Fruit fly (Drosophila melanogaster) whole organism, embryonic: ENCODE data around the gene CG12728.

Source experiments
- ATbp ChIP-seq: fragments of 200-800 bp; sonication (Bioruptor generic); optimal IDR thresholded peaks from 2 replicates; lab custom pipeline; 2017; ENCODE audit warnings: missing biosample characterization, mild to moderate bottlenecking, missing genetic modification characterization, missing genetic modification reagents
- Atf6 ChIP-seq: fragments of 200-800 bp; sonication (Bioruptor generic); IDR thresholded peaks from 2 replicates; pipeline ENCODE4 v1.3.6; 2022; ENCODE audit warnings: missing biosample characterization, missing genetic modification characterization
- B-H2 ChIP-seq: fragments of 200-800 bp; sonication (Bioruptor generic); optimal IDR thresholded peaks from 2 replicates; lab custom pipeline; 2018; ENCODE audit warnings: missing biosample characterization, mild to moderate bottlenecking, missing genetic modification characterization
- CG10147 ChIP-seq: fragments of 200-800 bp; sonication (Bioruptor generic); optimal IDR thresholded peaks from 2 replicates; lab custom pipeline; 2019; ENCODE audit warnings: missing biosample characterization, mild to moderate bottlenecking, missing genetic modification characterization, moderate library complexity
- CG12391 ChIP-seq: fragments of 200-800 bp; sonication (Bioruptor generic); optimal IDR thresholded peaks from 3 replicates; lab custom pipeline; 2018; ENCODE audit warnings: missing biosample characterization, mild to moderate bottlenecking, missing genetic modification characterization, moderate library complexity
- CG12942 ChIP-seq: fragments of 200-800 bp; sonication (Bioruptor generic); optimal IDR thresholded peaks from 3 replicates; lab custom pipeline; 2016; ENCODE audit warnings: missing biosample characterization, missing genetic modification characterization
- CG13296 ChIP-seq: fragments of 200-800 bp; sonication (Bioruptor generic); optimal IDR thresholded peaks from 3 replicates; lab custom pipeline; 2018; ENCODE audit warnings: missing biosample characterization, mild to moderate bottlenecking, missing genetic modification characterization
- CG14710 ChIP-seq: fragments of 200-800 bp; sonication (Bioruptor generic); optimal IDR thresholded peaks from 3 replicates; lab custom pipeline; 2019; ENCODE audit warnings: missing biosample characterization, mild to moderate bottlenecking, missing genetic modification characterization, moderate library complexity
- CG17385 ChIP-seq: fragments of 200-800 bp; sonication (Bioruptor generic); optimal IDR thresholded peaks from 3 replicates; lab custom pipeline; 2018; ENCODE audit warnings: missing biosample characterization, mild to moderate bottlenecking, missing genetic modification characterization
- CG18764 ChIP-seq: fragments of 200-800 bp; sonication (Bioruptor generic); optimal IDR thresholded peaks from 3 replicates; lab custom pipeline; 2016; ENCODE audit warnings: missing biosample characterization, missing genetic modification characterization
- CG30431 ChIP-seq: fragments of 200-800 bp; sonication (Bioruptor generic); optimal IDR thresholded peaks from 2 replicates; lab custom pipeline; 2017; ENCODE audit warnings: missing biosample characterization, missing genetic modification characterization
- CG31224 ChIP-seq: fragments of 200-800 bp; sonication (Bioruptor generic); IDR thresholded peaks from 2 replicates; pipeline ENCODE4 v1.3.6; 2022; ENCODE audit warnings: missing biosample characterization, missing genetic modification characterization
- CG3726 ChIP-seq: fragments of 200-800 bp; sonication (Bioruptor generic); IDR thresholded peaks from 3 replicates; pipeline ENCODE4, ENCODE4 v1.3.6; 2022; ENCODE audit warnings: missing biosample characterization, missing genetic modification characterization
- CG3838 ChIP-seq: fragments of 200-800 bp; sonication (Bioruptor generic); optimal IDR thresholded peaks from 3 replicates; lab custom pipeline; 2016; ENCODE audit warnings: missing biosample characterization, missing genetic modification characterization
- CG6765 ChIP-seq: fragments of 200-800 bp; sonication (Bioruptor generic); optimal IDR thresholded peaks from 3 replicates; lab custom pipeline; 2017; ENCODE audit warnings: missing biosample characterization, mild to moderate bottlenecking, missing genetic modification characterization
- CG8359 ChIP-seq: fragments of 200-800 bp; sonication (Bioruptor generic); optimal IDR thresholded peaks from 2 replicates; lab custom pipeline; 2017; ENCODE audit warnings: missing biosample characterization, mild to moderate bottlenecking, missing genetic modification characterization, borderline replicate concordance
- CG8478 ChIP-seq: fragments of >200 bp; optimal IDR thresholded peaks from 2 replicates; lab custom pipeline; 2018
- Dip3 ChIP-seq: fragments of 200-800 bp; sonication (Bioruptor generic); optimal IDR thresholded peaks from 3 replicates; lab custom pipeline; 2016; ENCODE audit warnings: missing biosample characterization, missing genetic modification characterization
- E2f2 ChIP-seq: fragments of 200-800 bp; sonication (Bioruptor generic); IDR thresholded peaks from 2 replicates; pipeline ENCODE4 v1.3.6; 2022; ENCODE audit warnings: missing biosample characterization, missing genetic modification characterization
- H2.0 ChIP-seq: fragments of 200-800 bp; sonication (Bioruptor generic); IDR thresholded peaks from 2 replicates; pipeline ENCODE4 v1.3.6; 2022; ENCODE audit warnings: missing biosample characterization, missing genetic modification characterization
- Mad ChIP-seq: fragments of 200-800 bp; sonication (Bioruptor generic); optimal IDR thresholded peaks from 2 replicates; lab custom pipeline; 2016; ENCODE audit warnings: missing biosample characterization, missing genetic modification characterization
- Nf-YC ChIP-seq: fragments of 200-800 bp; optimal IDR thresholded peaks from 3 replicates; lab custom pipeline; 2019; ENCODE audit warnings: missing biosample characterization, mild to moderate bottlenecking, missing genetic modification characterization, moderate library complexity
- Poxn ChIP-seq: fragments of 200-800 bp; sonication (Bioruptor generic); IDR thresholded peaks from 2 replicates; pipeline ENCODE4 v1.3.6; 2022; ENCODE audit warnings: missing biosample characterization, missing genetic modification characterization
- Tbp ChIP-seq: fragments of >200 bp; optimal IDR thresholded peaks from 2 replicates; lab custom pipeline; 2018; ENCODE audit warnings: missing biosample characterization, missing genetic modification characterization
- amos ChIP-seq: fragments of 200-800 bp; sonication (Bioruptor generic); IDR thresholded peaks from 2 replicates; pipeline ENCODE4 v1.3.6; 2022; ENCODE audit warnings: missing biosample characterization, missing genetic modification characterization; ENCODE audit not compliant: partially characterized antibody
- bab2 ChIP-seq: fragments of 200-800 bp; sonication (Bioruptor generic); optimal IDR thresholded peaks from 2 replicates; lab custom pipeline; 2016; ENCODE audit warnings: missing biosample characterization, missing genetic modification characterization
- bbx ChIP-seq: fragments of 200-800 bp; sonication (Bioruptor generic); IDR thresholded peaks from 2 replicates; pipeline ENCODE4 v1.3.6; 2022; ENCODE audit warnings: missing biosample characterization, missing genetic modification characterization; ENCODE audit not compliant: partially characterized antibody
- bsh ChIP-seq, 2 experiments: fragments of 200-800 bp; sonication (Bioruptor generic); optimal IDR thresholded peaks; 2 replicates each; lab custom pipeline; 2017 to 2018; ENCODE audit warnings: mild to moderate bottlenecking in 2 of 2, missing biosample characterization in 2 of 2, missing genetic modification characterization in 2 of 2, moderate library complexity in 1 of 2
- cg ChIP-seq: fragments of 200-800 bp; sonication (Bioruptor generic); optimal IDR thresholded peaks from 3 replicates; lab custom pipeline; 2019; ENCODE audit warnings: missing biosample characterization, mild to moderate bottlenecking, missing genetic modification characterization, moderate library complexity
- dati ChIP-seq: fragments of 200-800 bp; sonication (Bioruptor generic); IDR thresholded peaks from 2 replicates; pipeline ENCODE4 v1.3.6; 2022; ENCODE audit warnings: missing biosample characterization, missing genetic modification characterization
- disco-r ChIP-seq: fragments of 200-800 bp; sonication (Bioruptor generic); optimal IDR thresholded peaks from 2 replicates; lab custom pipeline; 2016; ENCODE audit warnings: missing biosample characterization, missing genetic modification characterization
- dm ChIP-seq: fragments of 200-800 bp; sonication (Bioruptor generic); optimal IDR thresholded peaks from 3 replicates; lab custom pipeline; 2016; ENCODE audit warnings: missing biosample characterization, missing genetic modification characterization
- dpn ChIP-seq, 2 experiments: fragments of 200-800 bp; sonication (Bioruptor generic); optimal IDR thresholded peaks; 3 replicates each; lab custom pipeline; 2016; ENCODE audit warnings: missing biosample characterization in 2 of 2, missing genetic modification characterization in 2 of 2
- gce ChIP-seq: fragments of 200-800 bp; sonication (Bioruptor generic); IDR thresholded peaks from 3 replicates; pipeline ENCODE4 v1.3.6; 2022; ENCODE audit warnings: missing biosample characterization, missing genetic modification characterization
- hbn ChIP-seq: fragments of 200-800 bp; sonication (Bioruptor generic); IDR thresholded peaks from 2 replicates; pipeline ENCODE4 v1.3.6; 2022; ENCODE audit warnings: missing biosample characterization, missing genetic modification characterization; ENCODE audit not compliant: partially characterized antibody
- ind ChIP-seq: fragments of 200-800 bp; sonication (Bioruptor generic); optimal IDR thresholded peaks from 3 replicates; lab custom pipeline; 2016; ENCODE audit warnings: missing biosample characterization, missing genetic modification characterization
- kni ChIP-seq: fragments of 200-800 bp; sonication (Bioruptor generic); optimal IDR thresholded peaks from 3 replicates; lab custom pipeline; 2017; ENCODE audit warnings: mild to moderate bottlenecking, missing biosample characterization, missing genetic modification reagents, missing genetic modification characterization
- lab ChIP-seq: fragments of 200-800 bp; sonication (Bioruptor generic); optimal IDR thresholded peaks from 3 replicates; lab custom pipeline; 2017; ENCODE audit warnings: missing biosample characterization, missing genetic modification characterization, mild to moderate bottlenecking, moderate library complexity, missing genetic modification reagents
- odd ChIP-seq: fragments of 200-800 bp; sonication (Bioruptor generic); optimal IDR thresholded peaks from 2 replicates; lab custom pipeline; 2017; ENCODE audit warnings: missing biosample characterization, mild to moderate bottlenecking, missing genetic modification characterization
- peb ChIP-seq: fragments of 200-800 bp; sonication (Bioruptor generic); IDR thresholded peaks from 2 replicates; pipeline ENCODE4 v1.3.6; 2022; ENCODE audit warnings: missing biosample characterization, missing genetic modification characterization
- pita ChIP-seq: fragments of 200-800 bp; sonication (Bioruptor generic); optimal IDR thresholded peaks from 2 replicates; lab custom pipeline; 2017; ENCODE audit warnings: missing biosample characterization, mild to moderate bottlenecking, missing genetic modification characterization
- prd ChIP-seq, 3 experiments: fragments of >200 bp in 2 of 3; fragments of 200-800 bp in 1 of 3; sonication (Bioruptor generic) in 1 of 3; optimal IDR thresholded peaks in 2 of 3; IDR thresholded peaks in 1 of 3; 2 replicates in 2 of 3; 3 replicates in 1 of 3; pipeline versions ENCODE4 v1.3.6 to Lab custom; 2017 to 2022; ENCODE audit warnings: missing biosample characterization in 1 of 3, missing genetic modification characterization in 1 of 3
- psq ChIP-seq: fragments of 200-800 bp; sonication (Bioruptor generic); optimal IDR thresholded peaks from 2 replicates; lab custom pipeline; 2017; ENCODE audit warnings: missing biosample characterization, missing genetic modification characterization
- pum ChIP-seq: fragments of 200-800 bp; sonication (Bioruptor generic); optimal IDR thresholded peaks from 2 replicates; lab custom pipeline; 2016; ENCODE audit warnings: missing biosample characterization, missing genetic modification characterization
- sens ChIP-seq: fragments of 200-800 bp; sonication (Bioruptor generic); peaks from one replicate; lab custom pipeline; 2016; ENCODE audit warnings: missing biosample characterization, missing genetic modification characterization
- tna ChIP-seq: fragments of 200-800 bp; sonication (Bioruptor generic); IDR thresholded peaks from 2 replicates; pipeline ENCODE4 v1.3.6; 2022; ENCODE audit warnings: missing biosample characterization, missing genetic modification characterization; ENCODE audit not compliant: partially characterized antibody
- ttk ChIP-seq: fragments of 200-800 bp; sonication (Bioruptor generic); IDR thresholded peaks from 2 replicates; pipeline ENCODE4 v2.1.2; 2022; ENCODE audit warnings: missing biosample characterization, missing genetic modification characterization
- tx ChIP-seq: fragments of 200-800 bp; sonication (Bioruptor generic); optimal IDR thresholded peaks from 2 replicates; lab custom pipeline; 2016; ENCODE audit warnings: missing biosample characterization, missing genetic modification characterization
- z ChIP-seq: fragments of 200-800 bp; sonication (Bioruptor generic); IDR thresholded peaks from 3 replicates; pipeline ENCODE4 v1.3.6; 2022; ENCODE audit warnings: missing biosample characterization, missing genetic modification characterization

CG12728 gene

DNA sequence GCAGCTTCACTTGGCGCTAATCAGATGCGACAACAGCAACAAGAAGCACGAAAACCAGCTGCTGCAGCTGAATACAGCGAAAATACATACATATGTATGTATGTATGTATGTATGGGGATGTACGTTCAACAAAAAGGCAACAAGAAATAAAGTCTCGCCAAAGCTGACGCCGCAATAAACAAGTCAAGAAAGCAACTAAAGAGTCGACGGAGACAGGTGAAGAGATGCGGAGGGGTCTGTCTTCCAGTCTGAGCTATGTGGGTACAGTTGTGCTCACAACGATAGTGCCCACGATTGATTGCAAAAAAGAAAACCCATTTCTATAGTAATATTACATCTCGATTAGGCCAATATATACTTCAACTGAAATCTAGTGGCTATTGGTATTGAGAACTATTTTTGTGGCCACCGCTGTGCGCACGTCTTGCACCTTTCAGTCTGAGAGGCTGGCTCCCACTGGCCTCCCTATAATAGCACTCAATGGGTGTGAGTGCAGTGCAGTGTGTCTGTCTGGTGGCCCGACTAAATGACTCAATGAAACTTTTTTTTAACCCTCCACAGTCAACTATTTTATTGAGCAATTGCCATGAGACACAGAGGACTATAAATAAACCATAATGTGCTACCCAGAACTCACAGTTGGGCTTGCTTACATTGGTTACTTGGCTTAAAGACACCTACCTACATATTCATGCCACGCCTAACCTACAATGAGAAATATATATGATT lies 46.4 kb upstream of the CG12728 start (continued):
- TF ChIP-seq CG30431 (GFP tag; lab: Kevin White, UChicago), result peak; percentile 85
- peak; percentile 82 for TF ChIP-seq CG14710
- TF ChIP-seq dati (GFP tag; lab: Robert Waterston, UW), result peak; percentile 94
- TF ChIP-seq dpn (GFP tag; optimal IDR thresholded peaks at IDR 0.05; lab: Kevin White, UChicago), result peak; percentile 88 to 93
- TF ChIP-seq H2.0 (GFP tag; lab: Robert Waterston, UW), result peak; percentile 89
- peak; percentile 70 for TF ChIP-seq Dip3 (GFP tag; lab: Kevin White, UChicago)
- TF ChIP-seq prd (optimal IDR thresholded peaks at IDR 0.05; lab: Kevin White, UChicago), result no peak
- peak; percentile 92 for TF ChIP-seq prd (GFP tag; IDR thresholded peaks at IDR 0.05; lab: Robert Waterston, UW)
- peak; percentile 81 for TF ChIP-seq Atf6 (GFP tag; lab: Robert Waterston, UW)
- TF ChIP-seq disco-r (GFP tag; lab: Kevin White, UChicago), result peak; percentile 80
- TF ChIP-seq CG18764 (GFP tag; lab: Kevin White, UChicago), result peak; percentile 82
- TF ChIP-seq Nf-YC (tag; lab: Kevin White, UChicago), result peak; percentile 48
- peak; percentile 93 for TF ChIP-seq lab (GFP tag; lab: Kevin White, UChicago)
- peak; percentile 76 for TF ChIP-seq dm (GFP tag; lab: Kevin White, UChicago)
- no peak for TF ChIP-seq pita
- peak; percentile 88 for TF ChIP-seq CG17385
- TF ChIP-seq peb, result peak; percentile 91
- TF ChIP-seq ATbp (GFP tag; lab: Kevin White, UChicago), result peak; percentile 95
- peak; percentile 90 for TF ChIP-seq ind (GFP tag; lab: Kevin White, UChicago)
- peak; percentile 69 for TF ChIP-seq Mad (GFP tag; lab: Kevin White, UChicago)
- TF ChIP-seq CG6765 (GFP tag; lab: Kevin White, UChicago), result peak; percentile 29
- peak; percentile 77 for TF ChIP-seq CG8359 (GFP tag; lab: Kevin White, UChicago)
- peak; percentile 83 for TF ChIP-seq odd
- TF ChIP-seq E2f2 (GFP tag; lab: Robert Waterston, UW), result peak; percentile 70; the same call in 1 of the 2 replicates
- no peak for TF ChIP-seq B-H2
- TF ChIP-seq tna (GFP tag; lab: Robert Waterston, UW), result no peak
- no peak for TF ChIP-seq Poxn
- TF ChIP-seq CG12942 (GFP tag; lab: Kevin White, UChicago), result peak; percentile 82
- TF ChIP-seq kni (GFP tag; lab: Kevin White, UChicago), result peak; percentile 17
- TF ChIP-seq CG31224 (GFP tag; lab: Robert Waterston, UW), result peak; percentile 79
- peak; percentile 87 for TF ChIP-seq bab2
- peak; percentile 88; the same call in 2 of the 3 replicates for TF ChIP-seq z
- peak; percentile 82 for TF ChIP-seq pum (GFP tag; lab: Kevin White, UChicago)
- TF ChIP-seq gce (GFP tag; lab: Robert Waterston, UW), result peak; percentile 93
- TF ChIP-seq hbn, result no peak
- TF ChIP-seq psq (GFP tag; lab: Kevin White, UChicago), result peak; percentile 30
- TF ChIP-seq bsh (GFP tag; optimal IDR thresholded peaks at IDR 0.05; lab: Kevin White, UChicago), result peak; percentile 95 to 98
- no peak for TF ChIP-seq CG8478 (lab: Kevin White, UChicago)
- peak; percentile 96 for TF ChIP-seq CG3726
- peak; percentile 44 for TF ChIP-seq CG3838 (GFP tag; lab: Kevin White, UChicago)
- TF ChIP-seq CG10147 (GFP tag; lab: Kevin White, UChicago), result peak; percentile 67
- no peak for TF ChIP-seq cg (GFP tag; lab: Kevin White, UChicago)
- TF ChIP-seq CG12391 (tag; lab: Kevin White, UChicago), result peak; percentile 88
- TF ChIP-seq ttk, result peak; percentile 93
- peak; percentile 68 for TF ChIP-seq CG13296
- no peak for TF ChIP-seq bbx (GFP tag; lab: Robert Waterston, UW)
- TF ChIP-seq amos, result no peak
- TF ChIP-seq sens (GFP tag; lab: Kevin White, UChicago), result peak; percentile 99
- TF ChIP-seq tx (GFP tag; lab: Kevin White, UChicago), result peak; percentile 78
- no peak for TF ChIP-seq Tbp
